Fruit fly (Drosophila melanogaster) whole organism, prepupa: ENCODE data around the gene Pex3.

Source experiments
- CG11294 ChIP-seq: fragments of 200-800 bp; sonication (Bioruptor generic); IDR thresholded peaks from 2 replicates; pipeline ENCODE4 v1.3.6; 2022; ENCODE audit warnings: missing biosample characterization, missing genetic modification characterization
- CG16779 ChIP-seq: fragments of 200-800 bp; sonication (Bioruptor generic); optimal IDR thresholded peaks from 3 replicates; lab custom pipeline; 2017; ENCODE audit warnings: missing biosample characterization, mild to moderate bottlenecking, missing genetic modification characterization
- CG9139 ChIP-seq: fragments of 200-800 bp; sonication (Bioruptor generic); optimal IDR thresholded peaks from 3 replicates; lab custom pipeline; 2017; ENCODE audit warnings: missing biosample characterization, mild to moderate bottlenecking, missing genetic modification characterization
- Eip78C ChIP-seq: fragments of 200-800 bp; sonication (Bioruptor generic); peaks from one replicate; lab custom pipeline; 2016; ENCODE audit warnings: missing biosample characterization, missing genetic modification characterization
- Lpt ChIP-seq: fragments of 200-800 bp; sonication (Bioruptor generic); optimal IDR thresholded peaks from 3 replicates; lab custom pipeline; 2016; ENCODE audit warnings: missing biosample characterization, missing genetic modification characterization
- Smox ChIP-seq: fragments of 200-800 bp; sonication (Bioruptor generic); optimal IDR thresholded peaks from 3 replicates; lab custom pipeline; 2016; ENCODE audit warnings: missing biosample characterization, missing genetic modification characterization
- fd59A ChIP-seq: fragments of 200-800 bp; sonication (Bioruptor generic); optimal IDR thresholded peaks from 2 replicates; lab custom pipeline; 2017; ENCODE audit warnings: missing biosample characterization, mild to moderate bottlenecking, missing genetic modification characterization, missing genetic modification reagents
- fd85E ChIP-seq: fragments of 200-800 bp; sonication (Bioruptor generic); optimal IDR thresholded peaks from 3 replicates; lab custom pipeline; 2016; ENCODE audit warnings: missing biosample characterization, missing genetic modification characterization
- ss ChIP-seq, 2 experiments: fragments of 200-800 bp; sonication (Bioruptor generic); optimal IDR thresholded peaks; 2 replicates in 1 of 2; 3 replicates in 1 of 2; lab custom pipeline; 2017 to 2018; ENCODE audit warnings: mild to moderate bottlenecking in 2 of 2, missing biosample characterization in 2 of 2, missing genetic modification characterization in 2 of 2, moderate library complexity in 1 of 2

DNA sequence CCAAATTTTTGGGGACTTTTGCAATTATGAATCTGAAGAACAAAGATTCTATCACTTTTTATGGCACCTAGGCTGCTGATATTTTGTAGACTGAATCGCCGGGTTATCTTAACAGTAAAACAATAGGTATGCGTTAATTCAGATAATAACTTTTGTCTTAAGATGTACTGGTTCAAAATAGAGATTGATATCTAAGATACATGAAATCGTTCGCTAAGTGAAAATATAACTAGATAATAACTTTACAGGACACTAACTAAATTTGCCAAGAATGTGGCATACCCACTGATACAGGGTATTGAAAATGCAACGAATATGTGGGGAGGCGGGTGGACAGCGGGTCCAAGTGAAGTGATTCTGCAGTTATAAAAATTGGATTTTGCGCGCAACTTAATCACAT lies 48.0 kb downstream of the Pex3 start:
- TF ChIP-seq fd85E, result no peak
- peak; percentile 24 for TF ChIP-seq Smox
- no peak for TF ChIP-seq CG11294 (GFP tag; lab: Robert Waterston, UW)
- peak; percentile 6 for TF ChIP-seq fd59A (GFP tag; lab: Kevin White, UChicago)
- TF ChIP-seq CG16779 (tag; lab: Kevin White, UChicago), result no peak
- peak; percentile 77 for TF ChIP-seq Eip78C (GFP tag; lab: Kevin White, UChicago)
- no peak for TF ChIP-seq ss (GFP tag; optimal IDR thresholded peaks at IDR 0.05; lab: Kevin White, UChicago)
- TF ChIP-seq CG9139 (GFP tag; lab: Kevin White, UChicago), result no peak
- TF ChIP-seq Lpt (GFP tag; lab: Kevin White, UChicago), result no peak
